Fruit fly (Drosophila melanogaster) whole organism, embryonic: Measurements from ENCODE around the gene frj.

Experiments
- ATbp ChIP-seq: fragments of 200-800 bp; sonication (Bioruptor generic); optimal IDR thresholded peaks from 2 replicates; lab custom pipeline; 2017; ENCODE audit warnings: missing biosample characterization, mild to moderate bottlenecking, missing genetic modification characterization, missing genetic modification reagents
- BtbVII ChIP-seq: fragments of 200-800 bp; sonication (Bioruptor generic); optimal IDR thresholded peaks from 3 replicates; lab custom pipeline; 2017; ENCODE audit warnings: missing biosample characterization, mild to moderate bottlenecking, missing genetic modification characterization
- CG10209 ChIP-seq: fragments of 200-800 bp; sonication (Bioruptor generic); optimal IDR thresholded peaks from 3 replicates; lab custom pipeline; 2017; ENCODE audit warnings: missing biosample characterization, mild to moderate bottlenecking, missing genetic modification characterization, missing genetic modification reagents
- CG10321 ChIP-seq: fragments of 200-800 bp; sonication (Bioruptor generic); IDR thresholded peaks from 2 replicates; pipeline ENCODE4 v1.3.6; 2022; ENCODE audit warnings: missing biosample characterization, missing genetic modification characterization
- CG11398 ChIP-seq: fragments of 200-800 bp; sonication (Bioruptor generic); optimal IDR thresholded peaks from 2 replicates; lab custom pipeline; 2016; ENCODE audit warnings: missing biosample characterization, missing genetic modification characterization
- CG12219 ChIP-seq: fragments of 200-800 bp; sonication (Bioruptor generic); optimal IDR thresholded peaks from 3 replicates; lab custom pipeline; 2018; ENCODE audit warnings: missing biosample characterization, mild to moderate bottlenecking, missing genetic modification characterization
- CG12236 ChIP-seq: fragments of 200-800 bp; sonication (Bioruptor generic); optimal IDR thresholded peaks from 2 replicates; lab custom pipeline; 2016; ENCODE audit warnings: missing biosample characterization, missing genetic modification characterization
- CG13296 ChIP-seq: fragments of 200-800 bp; sonication (Bioruptor generic); optimal IDR thresholded peaks from 3 replicates; lab custom pipeline; 2018; ENCODE audit warnings: missing biosample characterization, mild to moderate bottlenecking, missing genetic modification characterization
- CG15479 ChIP-seq: fragments of 200-800 bp; sonication (Bioruptor generic); optimal IDR thresholded peaks from 3 replicates; lab custom pipeline; 2019; ENCODE audit warnings: missing biosample characterization, mild to moderate bottlenecking, missing genetic modification characterization, moderate library complexity
- CG15696 ChIP-seq: fragments of 200-800 bp; sonication (Bioruptor generic); optimal IDR thresholded peaks from 2 replicates; lab custom pipeline; 2019; ENCODE audit warnings: missing biosample characterization, mild to moderate bottlenecking, missing genetic modification characterization, moderate library complexity
- CG1647 ChIP-seq: fragments of 200-800 bp; sonication (Bioruptor generic); optimal IDR thresholded peaks from 3 replicates; lab custom pipeline; 2016; ENCODE audit warnings: missing biosample characterization, missing genetic modification characterization
- CG16863 ChIP-seq: fragments of 200-800 bp; sonication (Bioruptor generic); optimal IDR thresholded peaks from 3 replicates; lab custom pipeline; 2016; ENCODE audit warnings: missing biosample characterization, missing genetic modification characterization
- CG1792 ChIP-seq: fragments of 200-800 bp; sonication (Bioruptor generic); optimal IDR thresholded peaks from 2 replicates; lab custom pipeline; 2016; ENCODE audit warnings: missing biosample characterization, missing genetic modification characterization
- CG2116 ChIP-seq: fragments of 200-800 bp; sonication (Bioruptor generic); optimal IDR thresholded peaks from 3 replicates; lab custom pipeline; 2018; ENCODE audit warnings: missing biosample characterization, mild to moderate bottlenecking, missing genetic modification characterization
- CG2199 ChIP-seq: fragments of 200-800 bp; sonication (Bioruptor generic); IDR thresholded peaks from 3 replicates; pipeline ENCODE4 v1.3.6; 2022; ENCODE audit warnings: missing biosample characterization, missing genetic modification characterization
- CG7556 ChIP-seq: fragments of 200-800 bp; sonication (Bioruptor generic); optimal IDR thresholded peaks from 2 replicates; lab custom pipeline; 2017; ENCODE audit warnings: missing biosample characterization, mild to moderate bottlenecking, missing genetic modification characterization
- CG8290 ChIP-seq, 3 experiments: fragments of 200-800 bp; sonication (Bioruptor generic); optimal IDR thresholded peaks; 2 replicates each; lab custom pipeline; 2016 to 2019; ENCODE audit warnings: missing biosample characterization in 3 of 3, missing genetic modification characterization in 3 of 3, mild to moderate bottlenecking in 2 of 3, moderate library complexity in 1 of 3
- CG9215 ChIP-seq: fragments of 200-800 bp; sonication (Bioruptor generic); IDR thresholded peaks from 2 replicates; pipeline ENCODE4 v1.3.6; 2022; ENCODE audit warnings: missing biosample characterization, missing genetic modification characterization
- CG9727 ChIP-seq: fragments of 200-800 bp; sonication (Bioruptor generic); optimal IDR thresholded peaks from 3 replicates; lab custom pipeline; 2017; ENCODE audit warnings: missing biosample characterization, mild to moderate bottlenecking, missing genetic modification characterization
- CrebB ChIP-seq: fragments of 200-800 bp; sonication (Bioruptor generic); optimal IDR thresholded peaks from 3 replicates; lab custom pipeline; 2018; ENCODE audit warnings: missing biosample characterization, mild to moderate bottlenecking, missing genetic modification characterization
- Hr78 ChIP-seq, 2 experiments: fragments of 200-800 bp in 1 of 2; fragments of >200 bp in 1 of 2; sonication (Bioruptor generic) in 1 of 2; optimal IDR thresholded peaks; 2 replicates each; lab custom pipeline; 2017 to 2019; ENCODE audit warnings: missing biosample characterization in 2 of 2, missing genetic modification characterization in 2 of 2, mild to moderate bottlenecking in 1 of 2, moderate library complexity in 1 of 2
- Med ChIP-seq: fragments of 200-800 bp; sonication (Bioruptor generic); peaks from one replicate; lab custom pipeline; 2016; ENCODE audit warnings: missing biosample characterization, missing genetic modification characterization, mild to moderate bottlenecking, inconsistent platforms, moderate library complexity
- Mes4 ChIP-seq: fragments of 200-800 bp; sonication (Bioruptor generic); optimal IDR thresholded peaks from 2 replicates; lab custom pipeline; 2016; ENCODE audit warnings: missing biosample characterization, missing genetic modification characterization
- Nf-YB ChIP-seq: fragments of 200-800 bp; sonication (Bioruptor generic); optimal IDR thresholded peaks from 3 replicates; lab custom pipeline; 2019; ENCODE audit warnings: missing biosample characterization, mild to moderate bottlenecking, missing genetic modification characterization, moderate library complexity
- Optix ChIP-seq: fragments of 200-800 bp; sonication (Bioruptor generic); IDR thresholded peaks from 3 replicates; pipeline ENCODE4 v1.3.6; 2022; ENCODE audit warnings: missing biosample characterization, missing genetic modification characterization
- PHDP ChIP-seq: fragments of 200-800 bp; sonication (Bioruptor generic); optimal IDR thresholded peaks from 3 replicates; lab custom pipeline; 2018; ENCODE audit warnings: missing biosample characterization, mild to moderate bottlenecking, missing genetic modification characterization, moderate library complexity
- Side ChIP-seq: fragments of 200-800 bp; sonication (Bioruptor generic); optimal IDR thresholded peaks from 2 replicates; lab custom pipeline; 2016; ENCODE audit warnings: missing biosample characterization, missing genetic modification characterization
- Xrp1 ChIP-seq: fragments of 200-800 bp; sonication (Bioruptor generic); IDR thresholded peaks from 2 replicates; pipeline ENCODE4 v1.3.6; 2022; ENCODE audit warnings: missing biosample characterization, missing genetic modification characterization
- ac ChIP-seq: fragments of 200-800 bp; sonication (Bioruptor generic); optimal IDR thresholded peaks from 3 replicates; lab custom pipeline; 2017; ENCODE audit warnings: missing biosample characterization, mild to moderate bottlenecking, missing genetic modification characterization
- ase ChIP-seq: fragments of 200-800 bp; sonication (Bioruptor generic); IDR thresholded peaks from 3 replicates; pipeline ENCODE4 v1.3.6; 2022; ENCODE audit warnings: missing biosample characterization, missing genetic modification characterization
- bab2 ChIP-seq: fragments of 200-800 bp; sonication (Bioruptor generic); optimal IDR thresholded peaks from 2 replicates; lab custom pipeline; 2016; ENCODE audit warnings: missing biosample characterization, missing genetic modification characterization
- bsh ChIP-seq, 2 experiments: fragments of 200-800 bp; sonication (Bioruptor generic); optimal IDR thresholded peaks; 2 replicates each; lab custom pipeline; 2017 to 2018; ENCODE audit warnings: mild to moderate bottlenecking in 2 of 2, missing biosample characterization in 2 of 2, missing genetic modification characterization in 2 of 2, moderate library complexity in 1 of 2
- chinmo ChIP-seq: fragments of 200-800 bp; sonication (Bioruptor generic); IDR thresholded peaks from 4 replicates; pipeline ENCODE4 v1.3.6; 2022; ENCODE audit warnings: missing biosample characterization, missing genetic modification characterization; ENCODE audit not compliant: partially characterized antibody
- ci ChIP-seq: fragments of 200-800 bp; sonication (Bioruptor generic); IDR thresholded peaks from 3 replicates; pipeline ENCODE4 v1.3.6; 2022; ENCODE audit warnings: missing biosample characterization, missing genetic modification characterization
- dmrt11E ChIP-seq: fragments of 200-800 bp; sonication (Bioruptor generic); optimal IDR thresholded peaks from 3 replicates; lab custom pipeline; 2018; ENCODE audit warnings: missing biosample characterization, mild to moderate bottlenecking, missing genetic modification characterization, moderate library complexity
- hkb ChIP-seq, 2 experiments: fragments of 200-800 bp in 1 of 2; fragments of >200 bp in 1 of 2; sonication (Bioruptor generic) in 1 of 2; IDR thresholded peaks in 1 of 2; optimal IDR thresholded peaks in 1 of 2; 2 replicates each; pipeline versions ENCODE4 v1.3.6 to Lab custom; 2017 to 2022; ENCODE audit warnings: missing biosample characterization in 1 of 2, missing genetic modification characterization in 1 of 2
- ken ChIP-seq: fragments of 200-800 bp; sonication (Bioruptor generic); IDR thresholded peaks from 3 replicates; pipeline ENCODE4 v1.3.6; 2022; ENCODE audit warnings: missing biosample characterization, missing genetic modification characterization
- lab ChIP-seq: fragments of 200-800 bp; sonication (Bioruptor generic); optimal IDR thresholded peaks from 3 replicates; lab custom pipeline; 2017; ENCODE audit warnings: missing biosample characterization, missing genetic modification characterization, mild to moderate bottlenecking, moderate library complexity, missing genetic modification reagents
- lola ChIP-seq, 3 experiments: fragments of >200 bp in 2 of 3; fragments of 200-800 bp in 1 of 3; sonication (Bioruptor generic) in 1 of 3; optimal IDR thresholded peaks; 2 replicates each; lab custom pipeline; 2017 to 2019; ENCODE audit warnings: missing biosample characterization in 3 of 3, missing genetic modification characterization in 3 of 3, mild to moderate bottlenecking in 1 of 3, moderate library complexity in 1 of 3
- nom ChIP-seq: fragments of 200-800 bp; sonication (Bioruptor generic); optimal IDR thresholded peaks from 2 replicates; lab custom pipeline; 2017; ENCODE audit warnings: missing biosample characterization, missing genetic modification characterization, mild to moderate bottlenecking, moderate library complexity, missing genetic modification reagents
- odd ChIP-seq: fragments of 200-800 bp; sonication (Bioruptor generic); optimal IDR thresholded peaks from 2 replicates; lab custom pipeline; 2017; ENCODE audit warnings: missing biosample characterization, mild to moderate bottlenecking, missing genetic modification characterization
- otp ChIP-seq: fragments of 200-800 bp; sonication (Bioruptor generic); IDR thresholded peaks from 3 replicates; pipeline ENCODE4, ENCODE4 v1.3.6; 2022; ENCODE audit warnings: missing biosample characterization, missing genetic modification characterization
- pfk ChIP-seq: fragments of 200-800 bp; sonication (Bioruptor generic); optimal IDR thresholded peaks from 2 replicates; lab custom pipeline; 2018; ENCODE audit warnings: missing biosample characterization, mild to moderate bottlenecking, missing genetic modification characterization, moderate library complexity
- sens ChIP-seq: fragments of 200-800 bp; sonication (Bioruptor generic); peaks from one replicate; lab custom pipeline; 2016; ENCODE audit warnings: missing biosample characterization, missing genetic modification characterization
- tll ChIP-seq, 2 experiments: fragments of 200-800 bp in 1 of 2; fragments of >200 bp in 1 of 2; sonication (Bioruptor generic) in 1 of 2; optimal IDR thresholded peaks; 2 replicates each; lab custom pipeline; 2017 to 2019; ENCODE audit warnings: missing biosample characterization in 2 of 2, missing genetic modification characterization in 2 of 2, mild to moderate bottlenecking in 1 of 2, moderate library complexity in 1 of 2
- wdn ChIP-seq: fragments of 200-800 bp; sonication (Bioruptor generic); IDR thresholded peaks from 2 replicates; pipeline ENCODE4 v1.3.6; 2022; ENCODE audit warnings: missing biosample characterization, missing genetic modification characterization
- wek ChIP-seq: fragments of 200-800 bp; sonication (Bioruptor generic); optimal IDR thresholded peaks from 3 replicates; lab custom pipeline; 2018; ENCODE audit warnings: missing biosample characterization, mild to moderate bottlenecking, missing genetic modification characterization, moderate library complexity

frj gene

dm6 chr2L:6462259-6462658 lies 6.4 kb downstream of the frj start:
- no peak for TF ChIP-seq pfk (GFP tag; lab: Kevin White, UChicago)
- TF ChIP-seq CG2116 (GFP tag; lab: Kevin White, UChicago): peak; percentile 7
- peak; percentile 31 for TF ChIP-seq CG15479 (GFP tag; lab: Kevin White, UChicago)
- no peak for TF ChIP-seq hkb (optimal IDR thresholded peaks at IDR 0.05; lab: Kevin White, UChicago)
- TF ChIP-seq hkb (GFP tag; IDR thresholded peaks at IDR 0.05; lab: Robert Waterston, UW): peak; percentile 23; the same call in 1 of the 2 replicates
- TF ChIP-seq ATbp (GFP tag; lab: Kevin White, UChicago): peak; percentile 3
- TF ChIP-seq CG7556 (GFP tag; lab: Kevin White, UChicago): no peak
- peak; percentile 10 for TF ChIP-seq Mes4 (GFP tag; lab: Kevin White, UChicago)
- no peak for TF ChIP-seq CG9215 (GFP tag; lab: Robert Waterston, UW)
- TF ChIP-seq CrebB (tag; lab: Kevin White, UChicago): peak; percentile 44
- no peak for TF ChIP-seq CG11398 (GFP tag; lab: Kevin White, UChicago)
- no peak for TF ChIP-seq BtbVII
- peak in 1 of 3 experiments; percentile 42 for TF ChIP-seq lola (GFP tag; optimal IDR thresholded peaks at IDR 0.05; lab: Kevin White, UChicago)
- peak; percentile 11 for TF ChIP-seq lab (GFP tag; lab: Kevin White, UChicago)
- no peak for TF ChIP-seq PHDP (tag; lab: Kevin White, UChicago)
- TF ChIP-seq CG1647 (GFP tag; lab: Kevin White, UChicago): peak; percentile 3
- TF ChIP-seq Hr78 (GFP tag; optimal IDR thresholded peaks at IDR 0.05; lab: Kevin White, UChicago): peak in 1 of 2 experiments; percentile 10
- peak; percentile 43 for TF ChIP-seq Med (GFP tag; lab: Kevin White, UChicago)
- peak; percentile 5 for TF ChIP-seq CG15696 (tag; lab: Kevin White, UChicago)
- no peak for TF ChIP-seq wdn (GFP tag; lab: Robert Waterston, UW)
- 0 out of 3 replicates have a peak, but pooled peaks have one; percentile 67 for TF ChIP-seq ci (GFP tag; lab: Robert Waterston, UW)
- peak; percentile 10 for TF ChIP-seq odd (GFP tag; lab: Kevin White, UChicago)
- TF ChIP-seq CG12219 (GFP tag; lab: Kevin White, UChicago): no peak
- peak; percentile 58 for TF ChIP-seq ac (GFP tag; lab: Kevin White, UChicago)
- TF ChIP-seq CG12236 (GFP tag; lab: Kevin White, UChicago): no peak
- TF ChIP-seq CG2199 (GFP tag; lab: Robert Waterston, UW): peak; percentile 49; the same call in 1 of the 3 replicates
- peak; percentile 59 for TF ChIP-seq CG9727 (GFP tag; lab: Kevin White, UChicago)
- 0 out of 2 replicates have a peak, but pooled peaks have one; percentile 41 for TF ChIP-seq Xrp1 (GFP tag; lab: Robert Waterston, UW)
- TF ChIP-seq CG10209 (GFP tag; lab: Kevin White, UChicago): peak; percentile 1
- peak; percentile 2 for TF ChIP-seq Side
- TF ChIP-seq Nf-YB: peak; percentile 23
- TF ChIP-seq dmrt11E: peak; percentile 10
- TF ChIP-seq chinmo (GFP tag; lab: Robert Waterston, UW): peak; percentile 78; the same call in 1 of the 4 replicates
- no peak for TF ChIP-seq CG8290 (GFP tag; optimal IDR thresholded peaks at IDR 0.05; lab: Kevin White, UChicago)
- peak; percentile 10 to 31 for TF ChIP-seq CG8290 (tag; optimal IDR thresholded peaks at IDR 0.05; lab: Kevin White, UChicago)
- TF ChIP-seq CG13296 (GFP tag; lab: Kevin White, UChicago): peak; percentile 36
- TF ChIP-seq Optix (GFP tag; lab: Robert Waterston, UW): 0 out of 3 replicates have a peak, but pooled peaks have one; percentile 29
- peak; percentile 26 for TF ChIP-seq bab2 (GFP tag; lab: Kevin White, UChicago)
- TF ChIP-seq CG16863: peak; percentile 23
- TF ChIP-seq ase (GFP tag; lab: Robert Waterston, UW): 0 out of 3 replicates have a peak, but pooled peaks have one; percentile 12
- peak; percentile 74 for TF ChIP-seq sens (GFP tag; lab: Kevin White, UChicago)
- peak in 1 of 2 experiments; percentile 13 for TF ChIP-seq bsh (GFP tag; optimal IDR thresholded peaks at IDR 0.05; lab: Kevin White, UChicago)
- peak; percentile 21; the same call in 1 of the 3 replicates for TF ChIP-seq ken (GFP tag; lab: Robert Waterston, UW)
- TF ChIP-seq wek (GFP tag; lab: Kevin White, UChicago): peak; percentile 13
- TF ChIP-seq CG1792 (GFP tag; lab: Kevin White, UChicago): peak; percentile 16
- TF ChIP-seq tll (GFP tag; optimal IDR thresholded peaks at IDR 0.05; lab: Kevin White, UChicago): peak in 1 of 2 experiments; percentile 73
- TF ChIP-seq otp (GFP tag; lab: Robert Waterston, UW): peak; percentile 76
- no peak for TF ChIP-seq nom
- TF ChIP-seq CG10321 (GFP tag; lab: Robert Waterston, UW): 0 out of 2 replicates have a peak, but pooled peaks have one; percentile 35
